Worm (Caenorhabditis elegans) whole organism, L3 larva: ENCODE results near the gene Y43F8B.17.

Experiments
- R02D3.7 ChIP-seq: fragments of 150-350 bp; optimal IDR thresholded peaks from 2 replicates; lab custom pipeline; 2014; ENCODE audit warnings: missing biosample characterization, missing genetic modification characterization
- ZK546.5 ChIP-seq: sonication (generic microtip); optimal IDR thresholded peaks from 2 replicates; lab custom pipeline; 2017; ENCODE audit warnings: missing biosample characterization, missing genetic modification characterization
- aly-2 ChIP-seq: fragments of 150-350 bp; optimal IDR thresholded peaks from 2 replicates; lab custom pipeline; 2014; ENCODE audit warnings: missing biosample characterization, missing genetic modification characterization
- ama-1 ChIP-seq: fragments of 150-350 bp; optimal IDR thresholded peaks from 2 replicates; lab custom pipeline; 2018
- ceh-16 ChIP-seq: sonication (generic microtip); optimal IDR thresholded peaks from 2 replicates; lab custom pipeline; 2017; ENCODE audit warnings: missing biosample characterization, missing genetic modification characterization
- ceh-9 ChIP-seq: sonication (generic microtip); optimal IDR thresholded peaks from 2 replicates; lab custom pipeline; 2018; ENCODE audit warnings: missing biosample characterization, missing genetic modification characterization
- daf-12 ChIP-seq: fragments of 150-350 bp; optimal IDR thresholded peaks from 2 replicates; lab custom pipeline; 2014; ENCODE audit warnings: missing biosample characterization, missing genetic modification reagents, missing genetic modification characterization
- egl-27 ChIP-seq: sonication (generic microtip); optimal IDR thresholded peaks from 4 replicates; lab custom pipeline; 2017; ENCODE audit warnings: missing biosample characterization, missing genetic modification reagents, missing genetic modification characterization
- elt-1 ChIP-seq: fragments of 150-350 bp; optimal IDR thresholded peaks from 2 replicates; lab custom pipeline; 2014; ENCODE audit warnings: missing biosample characterization, missing genetic modification characterization
- elt-2 ChIP-seq: sonication (generic microtip); optimal IDR thresholded peaks from 2 replicates; lab custom pipeline; 2016; ENCODE audit warnings: missing genetic modification reagents, mild to moderate bottlenecking, missing genetic modification characterization, missing compliant biosample characterization
- elt-3 ChIP-seq, 3 experiments: fragments of 150-350 bp in 1 of 3; sonication (generic microtip) in 2 of 3; optimal IDR thresholded peaks; 2 replicates in 2 of 3; 4 replicates in 1 of 3; lab custom pipeline; 2014 to 2017; ENCODE audit warnings: missing biosample characterization in 3 of 3, missing genetic modification characterization in 3 of 3
- eor-1 ChIP-seq, 2 experiments: fragments of 150-350 bp; optimal IDR thresholded peaks; 2 replicates each; lab custom pipeline; 2014 to 2018; ENCODE audit warnings: missing biosample characterization in 2 of 2, missing genetic modification characterization in 2 of 2
- fkh-10 ChIP-seq: sonication (generic microtip); optimal IDR thresholded peaks from 2 replicates; lab custom pipeline; 2017; ENCODE audit warnings: missing biosample characterization, missing genetic modification reagents, missing genetic modification characterization
- fos-1 ChIP-seq: fragments of 150-350 bp; optimal IDR thresholded peaks from 2 replicates; lab custom pipeline; 2014; ENCODE audit warnings: missing biosample characterization, missing genetic modification characterization
- hmg-11 ChIP-seq: sonication (generic microtip); optimal IDR thresholded peaks from 2 replicates; lab custom pipeline; 2016; ENCODE audit warnings: missing genetic modification characterization, missing compliant biosample characterization
- lin-15B ChIP-seq: fragments of 150-350 bp; optimal IDR thresholded peaks from 2 replicates; lab custom pipeline; 2014; ENCODE audit warnings: missing biosample characterization, missing genetic modification characterization
- mdl-1 ChIP-seq: fragments of 150-350 bp; optimal IDR thresholded peaks from 2 replicates; lab custom pipeline; 2014; ENCODE audit warnings: missing biosample characterization, missing genetic modification characterization
- nfya-1 ChIP-seq: sonication (generic microtip); optimal IDR thresholded peaks from 2 replicates; lab custom pipeline; 2017; ENCODE audit warnings: missing genetic modification characterization, mild to moderate bottlenecking, missing compliant biosample characterization, antibody characterized with exemption, moderate library complexity; ENCODE audit not compliant: insufficient read depth
- nhr-11 ChIP-seq: fragments of 150-350 bp; optimal IDR thresholded peaks from 2 replicates; lab custom pipeline; 2014; ENCODE audit warnings: missing biosample characterization, missing genetic modification characterization
- nhr-12 ChIP-seq: fragments of 150-350 bp; optimal IDR thresholded peaks from 2 replicates; lab custom pipeline; 2014; ENCODE audit warnings: missing biosample characterization, missing genetic modification characterization
- nhr-23 ChIP-seq: fragments of 150-350 bp; optimal IDR thresholded peaks from 2 replicates; lab custom pipeline; 2014; ENCODE audit warnings: missing biosample characterization, missing genetic modification reagents, missing genetic modification characterization
- nhr-237 ChIP-seq: fragments of 150-350 bp; optimal IDR thresholded peaks from 2 replicates; lab custom pipeline; 2014; ENCODE audit warnings: missing biosample characterization, missing genetic modification characterization
- nhr-28 ChIP-seq: fragments of 150-350 bp; optimal IDR thresholded peaks from 2 replicates; lab custom pipeline; 2014; ENCODE audit warnings: missing biosample characterization, missing genetic modification characterization
- nhr-43 ChIP-seq: sonication (generic microtip); optimal IDR thresholded peaks from 2 replicates; lab custom pipeline; 2016; ENCODE audit warnings: mild to moderate bottlenecking, missing genetic modification characterization, missing compliant biosample characterization; ENCODE audit not compliant: poor library complexity, severe bottlenecking
- nhr-67 ChIP-seq: fragments of 150-350 bp; optimal IDR thresholded peaks from 2 replicates; lab custom pipeline; 2014; ENCODE audit warnings: missing biosample characterization, missing genetic modification characterization
- nhr-76 ChIP-seq: fragments of 150-350 bp; sonication (generic microtip); optimal IDR thresholded peaks from 5 replicates; lab custom pipeline; 2014; ENCODE audit warnings: missing biosample characterization, missing genetic modification characterization
- nhr-77 ChIP-seq: fragments of 150-350 bp; optimal IDR thresholded peaks from 2 replicates; lab custom pipeline; 2014; ENCODE audit warnings: missing biosample characterization, missing genetic modification characterization
- pha-4 ChIP-seq: fragments of 150-350 bp; optimal IDR thresholded peaks from 2 replicates; lab custom pipeline; 2014; ENCODE audit warnings: missing biosample characterization, missing genetic modification reagents, missing genetic modification characterization
- pqm-1 ChIP-seq: fragments of 150-350 bp; optimal IDR thresholded peaks from 2 replicates; lab custom pipeline; 2017; ENCODE audit warnings: missing biosample characterization, missing genetic modification characterization, inconsistent platforms
- skn-1 ChIP-seq: fragments of 150-350 bp; optimal IDR thresholded peaks from 2 replicates; lab custom pipeline; 2014; ENCODE audit warnings: missing biosample characterization, missing genetic modification characterization
- snpc-4 ChIP-seq: fragments of 150-350 bp; optimal IDR thresholded peaks from 2 replicates; lab custom pipeline; 2014; ENCODE audit warnings: missing biosample characterization, missing genetic modification characterization
- tbx-2 ChIP-seq: sonication (generic microtip); optimal IDR thresholded peaks from 2 replicates; lab custom pipeline; 2016; ENCODE audit warnings: mild to moderate bottlenecking, missing genetic modification characterization, missing compliant biosample characterization
- unc-39 ChIP-seq: sonication (generic microtip); optimal IDR thresholded peaks from 4 replicates; lab custom pipeline; 2017; ENCODE audit warnings: missing biosample characterization, missing genetic modification characterization
- ztf-11 ChIP-seq: fragments of 150-350 bp; optimal IDR thresholded peaks from 2 replicates; lab custom pipeline; 2014; ENCODE audit warnings: missing biosample characterization, missing genetic modification characterization
- ztf-4 ChIP-seq: fragments of 150-350 bp; optimal IDR thresholded peaks from 2 replicates; lab custom pipeline; 2014; ENCODE audit warnings: missing biosample characterization, missing genetic modification characterization

The Y43F8B.17 gene

ce11 chrV:19484507-19484906 is at the start of gene Y43F8B.17:
Gene Y43F8B.17 (plus strand): TSS chrV:19484721.
- TF ChIP-seq skn-1 (no peak), snpc-4 (no peak), nhr-237 (tag; lab: Kevin White, UChicago) (no peak), fkh-10 (GFP tag; lab: Kevin White, UChicago) (no peak), R02D3.7 (tag; lab: Kevin White, UChicago) (no peak), elt-3 (tag; optimal IDR thresholded peaks at IDR 0.05; lab: Kevin White, UChicago) (no peak), unc-39 (no peak), eor-1 (tag; optimal IDR thresholded peaks at IDR 0.05; lab: Kevin White, UChicago) (no peak), nhr-77 (tag; lab: Kevin White, UChicago) (no peak), ztf-4 (tag; lab: Kevin White, UChicago) (no peak), aly-2 (no peak), nhr-28 (tag; lab: Kevin White, UChicago) (no peak), nhr-67 (no peak), nhr-76 (tag; lab: Kevin White, UChicago) (no peak), ama-1 (lab: Kevin White, UChicago) (no peak), nhr-12 (tag; lab: Kevin White, UChicago) (no peak), ceh-9 (tag; lab: Kevin White, UChicago) (no peak), ceh-16 (tag; lab: Kevin White, UChicago) (no peak), nhr-23 (tag; lab: Kevin White, UChicago) (no peak), daf-12 (no peak)

DNA sequence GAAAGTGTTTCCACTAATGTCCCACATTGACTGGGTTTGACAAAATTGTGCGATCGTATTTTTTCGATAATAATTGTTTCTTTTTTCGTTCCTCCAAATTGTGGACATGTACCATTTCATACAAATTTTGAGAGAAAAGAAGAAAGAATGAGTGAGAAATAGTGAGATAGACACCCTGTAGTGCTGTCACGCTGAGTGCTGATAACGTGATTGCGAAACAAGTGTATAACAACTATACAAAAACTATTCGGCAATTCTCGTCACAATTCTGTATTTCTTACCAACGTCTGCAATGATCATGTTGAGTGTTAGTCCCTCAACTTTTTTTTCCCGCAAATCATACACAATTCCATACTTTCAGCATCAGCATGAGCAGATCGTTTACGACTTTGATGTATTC is 48.2 kb upstream of the Y43F8B.17 start, which contains the start of gene C25F9.14:
Gene C25F9.14 (plus strand): TSS at position 178 of the 400 bp plus-strand sequence.
- no peak for TF ChIP-seq nhr-67
- TF ChIP-seq elt-2 = peak; percentile 49

ce11 chrV:19443599-19443998 is 40.9 kb upstream of the Y43F8B.17 start:
- TF ChIP-seq pha-4 (tag; lab: Kevin White, UChicago) (no peak), elt-2 (peak; percentile 30)

DNA sequence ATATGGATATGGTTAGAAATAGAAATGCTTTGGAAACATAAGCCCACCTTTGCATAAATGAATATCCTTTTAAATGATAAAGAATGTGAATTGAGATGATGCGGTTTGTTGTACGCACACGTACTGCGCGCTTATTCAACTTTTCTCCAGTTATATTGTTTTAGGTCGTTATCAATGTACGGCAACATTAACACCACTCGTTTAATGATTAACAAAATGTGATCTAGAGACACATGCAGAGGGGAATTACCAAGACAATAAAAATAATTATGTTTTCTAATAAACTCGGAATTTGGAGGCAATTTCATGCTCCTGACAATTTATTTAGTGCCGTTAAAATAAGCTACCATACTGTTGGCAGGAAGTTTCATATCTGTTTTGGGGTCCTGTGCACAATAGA is 39.1 kb upstream of the Y43F8B.17 start, which contains the start of gene M04C3.1:
Gene M04C3.1 (minus strand): TSS at position 164 of the 400 bp plus-strand sequence.
- no peak for TF ChIP-seq eor-1 (tag; optimal IDR thresholded peaks at IDR 0.05; lab: Kevin White, UChicago)
- peak; percentile 67 for TF ChIP-seq elt-2
- TF ChIP-seq pqm-1 (tag; lab: Kevin White, UChicago) = peak; percentile 24
- TF ChIP-seq elt-1 = no peak
- TF ChIP-seq lin-15B (tag; lab: Kevin White, UChicago) = no peak

DNA sequence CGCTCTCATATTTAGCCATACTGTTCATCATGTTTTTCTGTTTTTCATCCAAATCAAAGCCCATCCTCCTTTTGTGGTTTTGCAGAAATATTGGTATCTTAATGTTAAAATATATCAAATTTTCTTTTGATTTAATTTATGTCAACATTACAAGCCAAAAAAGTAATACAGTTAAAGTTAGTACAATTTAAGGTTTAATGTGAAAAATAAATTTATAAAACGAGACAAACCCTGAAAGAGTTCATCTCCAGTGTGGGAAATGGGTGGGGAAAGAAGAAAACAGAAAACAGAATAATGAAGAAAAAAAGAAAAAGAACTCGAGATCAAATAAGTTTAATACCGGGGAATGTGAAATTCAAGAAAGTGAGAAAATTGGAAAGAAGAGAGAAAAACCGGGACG is 35.7 kb upstream of the Y43F8B.17 start, which contains the start of gene M04C3.2:
Gene M04C3.2 (minus strand): TSS at position 101 of the 400 bp plus-strand sequence.
- TF ChIP-seq eor-1 (tag; optimal IDR thresholded peaks at IDR 0.05; lab: Kevin White, UChicago) = no peak
- no peak for TF ChIP-seq fos-1 (tag; lab: Kevin White, UChicago)
- no peak for TF ChIP-seq pqm-1 (tag; lab: Kevin White, UChicago)
- no peak for TF ChIP-seq R02D3.7 (tag; lab: Kevin White, UChicago)
- no peak for TF ChIP-seq ZK546.5 (tag; lab: Kevin White, UChicago)
- TF ChIP-seq mdl-1 (tag; lab: Kevin White, UChicago) = no peak
- TF ChIP-seq hmg-11 (tag; lab: Kevin White, UChicago) = no peak
- no peak for TF ChIP-seq elt-1
- no peak for TF ChIP-seq nhr-11 (tag; lab: Kevin White, UChicago)
- TF ChIP-seq nhr-67 = no peak
- TF ChIP-seq nhr-43 (tag; lab: Kevin White, UChicago) = no peak
- no peak for TF ChIP-seq ztf-4 (tag; lab: Kevin White, UChicago)
- TF ChIP-seq nfya-1 (tag; lab: Kevin White, UChicago) = no peak
- TF ChIP-seq ceh-16 (tag; lab: Kevin White, UChicago) = no peak
- no peak for TF ChIP-seq ztf-11 (tag; lab: Kevin White, UChicago)
- no peak for TF ChIP-seq skn-1
- TF ChIP-seq egl-27 = no peak
- TF ChIP-seq tbx-2 (tag; lab: Kevin White, UChicago) = no peak
- no peak for TF ChIP-seq fkh-10 (GFP tag; lab: Kevin White, UChicago)
- TF ChIP-seq pha-4 (tag; lab: Kevin White, UChicago) = no peak
